Worm (Caenorhabditis elegans) whole organism, late embryonic: ENCODE results near the gene dpm-1.

Experiments
- F13H6.1 ChIP-seq: sonication (generic microtip); optimal IDR thresholded peaks from 2 replicates; lab custom pipeline; 2016; ENCODE audit warnings: missing genetic modification characterization, missing compliant biosample characterization
- ama-1 ChIP-seq: fragments of 150-350 bp; optimal IDR thresholded peaks from 2 replicates; lab custom pipeline; 2014
- mec-3 ChIP-seq: sonication (generic microtip); optimal IDR thresholded peaks from 2 replicates; lab custom pipeline; 2016; ENCODE audit warnings: borderline replicate concordance, missing genetic modification characterization, missing compliant biosample characterization
- nfya-1 ChIP-seq: sonication (generic microtip); optimal IDR thresholded peaks from 2 replicates; lab custom pipeline; 2017; ENCODE audit warnings: missing genetic modification characterization, mild to moderate bottlenecking, missing compliant biosample characterization, antibody characterized with exemption, moderate library complexity
- nhr-11 ChIP-seq: fragments of 150-350 bp; optimal IDR thresholded peaks from 2 replicates; lab custom pipeline; 2014; ENCODE audit warnings: missing biosample characterization, missing genetic modification characterization
- ttx-3 ChIP-seq: sonication (generic microtip); optimal IDR thresholded peaks from 2 replicates; lab custom pipeline; 2016; ENCODE audit warnings: missing genetic modification reagents, missing genetic modification characterization, missing compliant biosample characterization

DNA sequence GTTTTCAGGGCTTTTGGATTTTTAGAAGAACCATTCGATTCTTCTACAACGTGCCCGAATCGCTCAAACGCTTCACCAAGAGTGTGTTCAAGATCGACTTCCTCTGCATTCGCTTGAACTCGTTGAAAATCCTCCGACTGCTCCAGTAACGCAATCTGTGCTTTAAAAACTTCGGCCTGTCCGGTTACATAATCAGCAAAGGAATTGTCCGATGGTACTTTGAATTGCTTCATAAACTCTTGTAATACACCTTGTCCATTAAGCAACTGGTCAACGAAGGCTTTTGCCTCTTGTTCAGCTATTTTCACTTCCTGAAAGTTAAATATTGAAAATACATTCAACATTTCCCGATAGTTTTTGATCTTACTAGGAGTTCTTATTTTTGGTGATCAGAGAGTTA is 24.8 kb upstream of the dpm-1 start:
- TF ChIP-seq F13H6.1 (tag; lab: Kevin White, UChicago) (no peak), ama-1 (lab: Kevin White, UChicago) (no peak), ttx-3 (tag; lab: Kevin White, UChicago) (no peak), nhr-11 (tag; lab: Kevin White, UChicago) (no peak), nfya-1 (no peak), mec-3 (tag; lab: Kevin White, UChicago) (no peak)
